Fruit fly (Drosophila melanogaster) whole organism, embryonic: ENCODE results near the gene Tis11.

ENCODE experiments used
- Blimp-1 ChIP-seq: fragments of 200-800 bp; sonication (Bioruptor generic); optimal IDR thresholded peaks from 3 replicates; lab custom pipeline; 2018; ENCODE audit warnings: missing biosample characterization, missing genetic modification characterization, mild to moderate bottlenecking, moderate library complexity, missing genetic modification reagents
- CG10147 ChIP-seq: fragments of 200-800 bp; sonication (Bioruptor generic); optimal IDR thresholded peaks from 2 replicates; lab custom pipeline; 2019; ENCODE audit warnings: missing biosample characterization, mild to moderate bottlenecking, missing genetic modification characterization, moderate library complexity
- CG10543 ChIP-seq: fragments of 200-800 bp; sonication (Bioruptor generic); optimal IDR thresholded peaks from 3 replicates; lab custom pipeline; 2017; ENCODE audit warnings: missing biosample characterization, mild to moderate bottlenecking, missing genetic modification characterization, moderate library complexity
- CG12219 ChIP-seq: fragments of 200-800 bp; sonication (Bioruptor generic); optimal IDR thresholded peaks from 3 replicates; lab custom pipeline; 2018; ENCODE audit warnings: missing biosample characterization, mild to moderate bottlenecking, missing genetic modification characterization
- CG12236 ChIP-seq: fragments of 200-800 bp; sonication (Bioruptor generic); optimal IDR thresholded peaks from 2 replicates; lab custom pipeline; 2016; ENCODE audit warnings: missing biosample characterization, missing genetic modification characterization
- CG12769 ChIP-seq: fragments of 200-800 bp; sonication (Bioruptor generic); optimal IDR thresholded peaks from 2 replicates; lab custom pipeline; 2019; ENCODE audit warnings: missing biosample characterization, mild to moderate bottlenecking, missing genetic modification characterization, moderate library complexity
- CG13894 ChIP-seq: fragments of 200-800 bp; sonication (Bioruptor generic); optimal IDR thresholded peaks from 3 replicates; lab custom pipeline; 2018; ENCODE audit warnings: missing biosample characterization, mild to moderate bottlenecking, missing genetic modification characterization, moderate library complexity
- CG2712 ChIP-seq: fragments of 200-800 bp; optimal IDR thresholded peaks from 3 replicates; lab custom pipeline; 2019; ENCODE audit warnings: missing biosample characterization, mild to moderate bottlenecking, missing genetic modification characterization, moderate library complexity
- CG32772 ChIP-seq: fragments of 200-800 bp; sonication (Bioruptor generic); IDR thresholded peaks from 2 replicates; pipeline ENCODE4 v1.3.6; 2022; ENCODE audit warnings: missing biosample characterization, missing genetic modification characterization
- CG34422 ChIP-seq: fragments of 200-800 bp; sonication (Bioruptor generic); IDR thresholded peaks from 3 replicates; pipeline ENCODE4 v1.3.6; 2022; ENCODE audit warnings: missing biosample characterization, missing genetic modification characterization
- CG4360 ChIP-seq: fragments of 200-800 bp; sonication (Bioruptor generic); IDR thresholded peaks from 2 replicates; pipeline ENCODE4 v1.3.6; 2022; ENCODE audit warnings: missing biosample characterization, missing genetic modification characterization
- CG6175 ChIP-seq: fragments of 200-800 bp; sonication (Bioruptor generic); IDR thresholded peaks from 3 replicates; pipeline ENCODE4 v1.3.6; 2022; ENCODE audit warnings: missing biosample characterization, missing genetic modification characterization
- CG8290 ChIP-seq, 3 experiments: fragments of 200-800 bp; sonication (Bioruptor generic); optimal IDR thresholded peaks; 2 replicates each; lab custom pipeline; 2016 to 2019; ENCODE audit warnings: missing biosample characterization in 3 of 3, missing genetic modification characterization in 3 of 3, mild to moderate bottlenecking in 2 of 3, moderate library complexity in 1 of 3
- Deaf1 ChIP-seq: fragments of 200-800 bp; optimal IDR thresholded peaks from 3 replicates; lab custom pipeline; 2019; ENCODE audit warnings: missing biosample characterization, mild to moderate bottlenecking, missing genetic modification characterization, moderate library complexity
- Ets65A ChIP-seq: fragments of 200-800 bp; sonication (Bioruptor generic); peaks from one replicate; lab custom pipeline; 2016; ENCODE audit warnings: missing biosample characterization, missing genetic modification characterization
- Jarid2 ChIP-seq: fragments of 200-800 bp; sonication (Bioruptor generic); optimal IDR thresholded peaks from 3 replicates; lab custom pipeline; 2017; ENCODE audit warnings: mild to moderate bottlenecking, missing biosample characterization, missing genetic modification reagents, missing genetic modification characterization
- Neu2 ChIP-seq: fragments of 200-800 bp; sonication (Bioruptor generic); optimal IDR thresholded peaks from 3 replicates; lab custom pipeline; 2016; ENCODE audit warnings: missing biosample characterization, missing genetic modification characterization, borderline replicate concordance
- Scr ChIP-seq: fragments of 200-800 bp; sonication (Bioruptor generic); IDR thresholded peaks from 2 replicates; pipeline ENCODE4 v1.3.6; 2022; ENCODE audit warnings: missing biosample characterization, missing genetic modification characterization; ENCODE audit not compliant: partially characterized antibody
- ase ChIP-seq: fragments of 200-800 bp; sonication (Bioruptor generic); IDR thresholded peaks from 3 replicates; pipeline ENCODE4 v1.3.6; 2022; ENCODE audit warnings: missing biosample characterization, missing genetic modification characterization
- chinmo ChIP-seq: fragments of 200-800 bp; sonication (Bioruptor generic); IDR thresholded peaks from 4 replicates; pipeline ENCODE4 v1.3.6; 2022; ENCODE audit warnings: missing biosample characterization, missing genetic modification characterization; ENCODE audit not compliant: partially characterized antibody
- crol ChIP-seq: fragments of 200-800 bp; sonication (Bioruptor generic); IDR thresholded peaks from 2 replicates; pipeline ENCODE4 v1.3.6; 2022; ENCODE audit warnings: missing biosample characterization, missing genetic modification characterization
- da ChIP-seq: fragments of 200-800 bp; sonication (Bioruptor generic); optimal IDR thresholded peaks from 2 replicates; lab custom pipeline; 2016; ENCODE audit warnings: missing biosample characterization, missing genetic modification characterization
- eve ChIP-seq, 2 experiments: fragments of >200 bp; optimal IDR thresholded peaks; 2 replicates each; lab custom pipeline; 2017; ENCODE audit warnings: missing biosample characterization in 2 of 2, missing genetic modification characterization in 2 of 2
- fd96Cb ChIP-seq: fragments of 200-800 bp; sonication (Bioruptor generic); optimal IDR thresholded peaks from 2 replicates; lab custom pipeline; 2018; ENCODE audit warnings: missing biosample characterization, mild to moderate bottlenecking, missing genetic modification characterization, moderate library complexity
- gcm ChIP-seq: fragments of 200-800 bp; sonication (Bioruptor generic); optimal IDR thresholded peaks from 2 replicates; lab custom pipeline; 2019; ENCODE audit warnings: missing biosample characterization, mild to moderate bottlenecking, missing genetic modification characterization, moderate library complexity
- hbn ChIP-seq: fragments of 200-800 bp; sonication (Bioruptor generic); IDR thresholded peaks from 2 replicates; pipeline ENCODE4 v1.3.6; 2022; ENCODE audit warnings: missing biosample characterization, missing genetic modification characterization; ENCODE audit not compliant: partially characterized antibody
- kni ChIP-seq: fragments of 200-800 bp; sonication (Bioruptor generic); optimal IDR thresholded peaks from 3 replicates; lab custom pipeline; 2017; ENCODE audit warnings: mild to moderate bottlenecking, missing biosample characterization, missing genetic modification reagents, missing genetic modification characterization
- mirr ChIP-seq: fragments of 200-800 bp; sonication (Bioruptor generic); optimal IDR thresholded peaks from 3 replicates; lab custom pipeline; 2018; ENCODE audit warnings: missing biosample characterization, mild to moderate bottlenecking, missing genetic modification characterization
- pfk ChIP-seq: fragments of 200-800 bp; sonication (Bioruptor generic); optimal IDR thresholded peaks from 2 replicates; lab custom pipeline; 2018; ENCODE audit warnings: missing biosample characterization, mild to moderate bottlenecking, missing genetic modification characterization, moderate library complexity
- pita ChIP-seq: fragments of 200-800 bp; sonication (Bioruptor generic); optimal IDR thresholded peaks from 2 replicates; lab custom pipeline; 2017; ENCODE audit warnings: missing biosample characterization, mild to moderate bottlenecking, missing genetic modification characterization
- pros ChIP-seq: fragments of 200-800 bp; sonication (Bioruptor generic); optimal IDR thresholded peaks from 3 replicates; lab custom pipeline; 2019; ENCODE audit warnings: missing biosample characterization, mild to moderate bottlenecking, missing genetic modification characterization, moderate library complexity
- psq ChIP-seq: fragments of 200-800 bp; sonication (Bioruptor generic); optimal IDR thresholded peaks from 2 replicates; lab custom pipeline; 2017; ENCODE audit warnings: missing biosample characterization, missing genetic modification characterization

Tis11 gene

DNA sequence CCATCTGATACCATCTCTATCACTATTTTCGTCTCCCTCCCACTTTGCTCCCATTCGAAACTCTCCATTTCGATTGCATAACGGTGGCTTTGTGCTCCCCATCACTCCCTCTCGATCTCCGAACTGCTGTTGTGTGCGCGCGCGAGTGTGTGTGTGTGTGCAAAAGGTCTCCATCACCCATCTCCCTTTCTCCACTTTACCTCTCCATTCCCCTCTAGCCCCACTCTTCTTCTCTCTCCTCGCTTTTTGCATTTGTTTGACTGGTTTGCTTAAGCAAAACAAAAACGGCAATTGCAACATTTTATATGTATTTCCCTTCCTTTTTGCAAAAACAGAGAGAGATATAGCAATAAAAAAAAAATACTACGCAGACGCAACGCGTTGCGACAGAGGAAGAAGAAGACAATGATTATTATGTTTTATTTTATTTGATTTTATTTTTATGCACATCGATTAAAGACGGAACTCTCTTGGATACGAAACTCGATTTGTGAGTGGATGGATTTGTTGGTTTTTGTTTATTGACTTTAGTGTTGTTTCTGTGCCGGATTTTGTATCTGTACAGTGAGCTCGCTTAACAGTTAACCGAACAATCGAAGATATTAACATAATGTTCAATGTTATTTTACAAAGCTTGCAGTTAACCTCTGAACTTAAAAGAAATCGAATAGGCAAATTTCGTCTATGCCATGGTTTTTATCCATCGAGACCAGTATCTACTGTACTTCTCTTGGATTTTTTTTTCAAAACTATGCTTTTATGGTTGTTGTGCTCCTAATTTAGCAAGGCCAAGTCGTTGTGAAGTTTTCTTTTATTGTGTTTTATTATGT, 10.7 kb downstream of the Tis11 start (continued):
- TF ChIP-seq Ets65A (GFP tag; lab: Kevin White, UChicago) = peak; percentile 92
- no peak for TF ChIP-seq da (GFP tag; lab: Kevin White, UChicago)
- TF ChIP-seq hbn = no peak
- TF ChIP-seq gcm = no peak
- TF ChIP-seq CG12219 (GFP tag; lab: Kevin White, UChicago) = peak; percentile 65
- peak; percentile 10 for TF ChIP-seq Deaf1 (tag; lab: Kevin White, UChicago)

DNA sequence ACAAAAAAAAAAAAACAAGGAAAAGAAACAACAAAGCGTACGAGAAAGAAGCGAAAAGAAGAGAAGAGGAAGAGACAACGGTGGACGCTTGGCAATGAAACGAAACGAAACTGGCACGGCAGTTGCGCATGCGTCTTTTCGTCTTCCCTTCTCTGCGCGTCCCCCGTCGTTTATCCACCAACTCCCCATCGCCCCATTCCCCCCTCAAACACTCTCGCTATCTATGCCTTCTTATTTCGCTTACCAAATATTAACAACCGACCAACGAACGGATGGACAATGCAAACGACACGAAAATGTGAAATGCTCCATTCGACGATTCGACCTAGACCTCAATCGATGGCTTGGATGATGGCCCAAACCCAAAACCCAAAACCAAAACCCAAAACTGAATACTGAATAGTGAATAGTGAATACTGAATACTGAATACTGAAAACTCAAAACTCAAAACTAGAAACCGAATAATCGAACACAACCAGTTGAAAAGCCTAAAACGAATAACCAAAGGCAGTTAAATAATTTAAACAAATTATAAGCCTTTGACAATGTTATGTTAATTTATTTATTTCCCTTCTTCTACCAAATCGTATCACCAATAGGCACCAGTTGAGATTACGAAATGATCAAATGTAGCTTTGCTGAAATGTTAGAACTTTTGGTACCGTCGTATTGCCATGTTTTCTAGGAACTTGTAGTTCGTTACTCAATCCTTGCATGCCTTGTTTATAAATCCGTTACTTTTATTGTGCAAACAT, 11.5 kb downstream of the Tis11 start:
- TF ChIP-seq Blimp-1 (GFP tag; lab: Kevin White, UChicago) (peak; percentile 93), psq (GFP tag; lab: Kevin White, UChicago) (peak; percentile 81), Neu2 (no peak), CG13894 (tag; lab: Kevin White, UChicago) (peak; percentile 61), CG34422 (0 out of 3 replicates have a peak, but pooled peaks have one; percentile 2), CG12236 (GFP tag; lab: Kevin White, UChicago) (no peak), pita (GFP tag; lab: Kevin White, UChicago) (no peak), eve (GFP tag; optimal IDR thresholded peaks at IDR 0.05; lab: Kevin White, UChicago) (peak in 1 of 2 experiments; percentile 20), CG8290 (GFP tag; optimal IDR thresholded peaks at IDR 0.05; lab: Kevin White, UChicago) (no peak), CG8290 (tag; optimal IDR thresholded peaks at IDR 0.05; lab: Kevin White, UChicago) (peak in 1 of 2 experiments; percentile 33), fd96Cb (tag; lab: Kevin White, UChicago) (no peak), chinmo (0 out of 4 replicates have a peak, but pooled peaks have one; percentile 48), mirr (GFP tag; lab: Kevin White, UChicago) (peak; percentile 5), CG10543 (GFP tag; lab: Kevin White, UChicago) (no peak), ase (GFP tag; lab: Robert Waterston, UW) (no peak), pros (GFP tag; lab: Kevin White, UChicago) (peak; percentile 0), Jarid2 (GFP tag; lab: Kevin White, UChicago) (no peak), crol (GFP tag; lab: Robert Waterston, UW) (peak; percentile 93), kni (GFP tag; lab: Kevin White, UChicago) (peak; percentile 62), CG6175 (GFP tag; lab: Robert Waterston, UW) (no peak), pfk (GFP tag; lab: Kevin White, UChicago) (peak; percentile 87), CG12769 (tag; lab: Kevin White, UChicago) (peak; percentile 82), Scr (GFP tag; lab: Robert Waterston, UW) (no peak), CG32772 (GFP tag; lab: Robert Waterston, UW) (no peak; the same call in 1 of the 2 replicates), CG4360 (GFP tag; lab: Robert Waterston, UW) (peak; percentile 36; the same call in 1 of the 2 replicates), CG2712 (tag; lab: Kevin White, UChicago) (no peak), Ets65A (GFP tag; lab: Kevin White, UChicago) (peak; percentile 66), CG10147 (GFP tag; lab: Kevin White, UChicago) (no peak)
- TF ChIP-seq, all 482 proteins: peak for 15
